Fruit fly (Drosophila melanogaster) whole organism, pupa: ENCODE data around the gene H15.

Experiments used
- CG10348 ChIP-seq: fragments of 200-800 bp; sonication (Bioruptor generic); IDR thresholded peaks from 2 replicates; pipeline ENCODE4 v1.3.6; 2022; ENCODE audit warnings: missing biosample characterization, missing genetic modification characterization
- CG12605 ChIP-seq: fragments of 200-800 bp; sonication (Bioruptor generic); IDR thresholded peaks from 2 replicates; pipeline ENCODE4 v1.3.6; 2022; ENCODE audit warnings: missing biosample characterization, missing genetic modification characterization
- CG13204 ChIP-seq: fragments of 200-800 bp; sonication (Bioruptor generic); optimal IDR thresholded peaks from 2 replicates; lab custom pipeline; 2018; ENCODE audit warnings: missing biosample characterization, mild to moderate bottlenecking, missing genetic modification characterization, moderate library complexity
- CG14655 ChIP-seq: fragments of 200-800 bp; sonication (Bioruptor generic); optimal IDR thresholded peaks from 3 replicates; lab custom pipeline; 2017; ENCODE audit warnings: mild to moderate bottlenecking, missing biosample characterization, missing genetic modification reagents, missing genetic modification characterization
- CG15710 ChIP-seq: fragments of 200-800 bp; sonication (Bioruptor generic); optimal IDR thresholded peaks from 2 replicates; lab custom pipeline; 2018; ENCODE audit warnings: missing biosample characterization, mild to moderate bottlenecking, missing genetic modification characterization, moderate library complexity
- CG17806 ChIP-seq: fragments of 200-800 bp; sonication (Bioruptor generic); optimal IDR thresholded peaks from 2 replicates; lab custom pipeline; 2018; ENCODE audit warnings: missing biosample characterization, mild to moderate bottlenecking, missing genetic modification characterization, moderate library complexity
- CG32121 ChIP-seq: fragments of 200-800 bp; sonication (Bioruptor generic); IDR thresholded peaks from 2 replicates; pipeline ENCODE4 v1.3.6; 2022; ENCODE audit warnings: missing biosample characterization, missing genetic modification characterization
- CG34367 ChIP-seq: fragments of 200-800 bp; sonication (Bioruptor generic); optimal IDR thresholded peaks from 2 replicates; lab custom pipeline; 2018; ENCODE audit warnings: missing biosample characterization, mild to moderate bottlenecking, missing genetic modification characterization
- CG4496 ChIP-seq: fragments of 200-800 bp; sonication (Bioruptor generic); IDR thresholded peaks from 3 replicates; pipeline ENCODE4 v1.3.6; 2022; ENCODE audit warnings: missing biosample characterization, missing genetic modification characterization
- CG8159 ChIP-seq: fragments of 200-800 bp; sonication (Bioruptor generic); optimal IDR thresholded peaks from 3 replicates; lab custom pipeline; 2018; ENCODE audit warnings: missing biosample characterization, mild to moderate bottlenecking, missing genetic modification characterization, moderate library complexity
- CG8301 ChIP-seq: fragments of 200-800 bp; sonication (Bioruptor generic); optimal IDR thresholded peaks from 2 replicates; lab custom pipeline; 2018; ENCODE audit warnings: missing biosample characterization, mild to moderate bottlenecking, missing genetic modification characterization
- CG9948 ChIP-seq: fragments of 200-800 bp; sonication (Bioruptor generic); optimal IDR thresholded peaks from 2 replicates; lab custom pipeline; 2018; ENCODE audit warnings: missing biosample characterization, mild to moderate bottlenecking, missing genetic modification characterization, moderate library complexity
- D1 ChIP-seq: fragments of 200-800 bp; sonication (Bioruptor generic); optimal IDR thresholded peaks from 2 replicates; lab custom pipeline; 2018; ENCODE audit warnings: missing biosample characterization, mild to moderate bottlenecking, missing genetic modification characterization, moderate library complexity
- EcR ChIP-seq: fragments of 200-800 bp; sonication (Bioruptor generic); optimal IDR thresholded peaks from 3 replicates; lab custom pipeline; 2019; ENCODE audit warnings: missing biosample characterization, missing genetic modification characterization, mild to moderate bottlenecking, moderate library complexity, missing genetic modification reagents
- Ets98B ChIP-seq: fragments of 200-800 bp; sonication (Bioruptor generic); IDR thresholded peaks from 2 replicates; pipeline ENCODE4 v1.3.6; 2022; ENCODE audit warnings: missing biosample characterization, missing genetic modification characterization
- Pif1A ChIP-seq: fragments of 200-800 bp; sonication (Bioruptor generic); optimal IDR thresholded peaks from 3 replicates; lab custom pipeline; 2016; ENCODE audit warnings: missing biosample characterization, missing genetic modification characterization
- Pif1B ChIP-seq: fragments of 200-800 bp; sonication (Bioruptor generic); optimal IDR thresholded peaks from 3 replicates; lab custom pipeline; 2016; ENCODE audit warnings: missing biosample characterization, missing genetic modification characterization
- Snoo ChIP-seq: fragments of 200-800 bp; sonication (Bioruptor generic); optimal IDR thresholded peaks from 3 replicates; lab custom pipeline; 2017; ENCODE audit warnings: missing biosample characterization, mild to moderate bottlenecking, missing genetic modification characterization, inconsistent platforms
- fd96Ca ChIP-seq: fragments of 200-800 bp; sonication (Bioruptor generic); IDR thresholded peaks from 3 replicates; pipeline ENCODE4 v1.3.6; 2022; ENCODE audit warnings: missing biosample characterization, missing genetic modification characterization
- gl ChIP-seq: fragments of 200-800 bp; sonication (Bioruptor generic); optimal IDR thresholded peaks from 2 replicates; lab custom pipeline; 2018; ENCODE audit warnings: missing biosample characterization, mild to moderate bottlenecking, missing genetic modification characterization
- rn ChIP-seq: fragments of 200-800 bp; sonication (Bioruptor generic); IDR thresholded peaks from 2 replicates; pipeline ENCODE4 v1.3.6; 2022; ENCODE audit warnings: missing biosample characterization, missing genetic modification characterization

H15 gene

dm6 chr2L:5453077-5453476 is 49.0 kb downstream of the H15 start:
- TF ChIP-seq CG32121 (GFP tag; lab: Robert Waterston, UW): no peak
- TF ChIP-seq CG9948 (tag; lab: Kevin White, UChicago): no peak
- no peak for TF ChIP-seq Ets98B (GFP tag; lab: Robert Waterston, UW)
- TF ChIP-seq fd96Ca (GFP tag; lab: Robert Waterston, UW): no peak
- TF ChIP-seq D1 (tag; lab: Kevin White, UChicago): no peak
- no peak for TF ChIP-seq CG15710 (tag; lab: Kevin White, UChicago)
- no peak for TF ChIP-seq Snoo (tag; lab: Kevin White, UChicago)
- no peak for TF ChIP-seq rn
- no peak for TF ChIP-seq CG8159 (tag; lab: Kevin White, UChicago)
- TF ChIP-seq EcR (GFP tag; lab: Kevin White, UChicago): no peak
- TF ChIP-seq CG14655: no peak
- TF ChIP-seq gl (tag; lab: Kevin White, UChicago): no peak

- TF ChIP-seq D1 (tag; lab: Kevin White, UChicago) (no peak), CG8301 (tag; lab: Kevin White, UChicago) (no peak), CG32121 (GFP tag; lab: Robert Waterston, UW) (no peak), CG12605 (GFP tag; lab: Robert Waterston, UW) (no peak), rn (no peak), CG10348 (no peak), Snoo (tag; lab: Kevin White, UChicago) (no peak), Pif1B (GFP tag; lab: Kevin White, UChicago) (no peak), CG4496 (GFP tag; lab: Robert Waterston, UW) (no peak), CG9948 (tag; lab: Kevin White, UChicago) (no peak), CG17806 (tag; lab: Kevin White, UChicago) (no peak), Ets98B (GFP tag; lab: Robert Waterston, UW) (no peak), EcR (GFP tag; lab: Kevin White, UChicago) (no peak), CG34367 (tag; lab: Kevin White, UChicago) (no peak), CG8159 (tag; lab: Kevin White, UChicago) (no peak)
Observed at dm6 chr2L:5459740-5460287, 55.7 kb downstream of the H15 start.

dm6 chr2L:5460907-5461723 is 57.0 kb downstream of the H15 start, which contains the start of gene mid:
Gene mid (plus strand): TSS chr2L:5461639.
- TF ChIP-seq CG10348 (no peak), D1 (tag; lab: Kevin White, UChicago) (no peak), CG12605 (GFP tag; lab: Robert Waterston, UW) (no peak), CG32121 (GFP tag; lab: Robert Waterston, UW) (peak; percentile 22; the same call in 1 of the 2 replicates), CG13204 (GFP tag; lab: Kevin White, UChicago) (no peak), CG8301 (tag; lab: Kevin White, UChicago) (no peak), fd96Ca (GFP tag; lab: Robert Waterston, UW) (0 out of 3 replicates have a peak, but pooled peaks have one; percentile 5), CG14655 (no peak), CG8159 (tag; lab: Kevin White, UChicago) (no peak), CG15710 (tag; lab: Kevin White, UChicago) (peak; percentile 31), CG34367 (tag; lab: Kevin White, UChicago) (no peak), EcR (GFP tag; lab: Kevin White, UChicago) (no peak), gl (tag; lab: Kevin White, UChicago) (no peak), Pif1A (GFP tag; lab: Kevin White, UChicago) (peak; percentile 14), Snoo (tag; lab: Kevin White, UChicago) (peak; percentile 25), rn (no peak), Pif1B (GFP tag; lab: Kevin White, UChicago) (no peak)

DNA sequence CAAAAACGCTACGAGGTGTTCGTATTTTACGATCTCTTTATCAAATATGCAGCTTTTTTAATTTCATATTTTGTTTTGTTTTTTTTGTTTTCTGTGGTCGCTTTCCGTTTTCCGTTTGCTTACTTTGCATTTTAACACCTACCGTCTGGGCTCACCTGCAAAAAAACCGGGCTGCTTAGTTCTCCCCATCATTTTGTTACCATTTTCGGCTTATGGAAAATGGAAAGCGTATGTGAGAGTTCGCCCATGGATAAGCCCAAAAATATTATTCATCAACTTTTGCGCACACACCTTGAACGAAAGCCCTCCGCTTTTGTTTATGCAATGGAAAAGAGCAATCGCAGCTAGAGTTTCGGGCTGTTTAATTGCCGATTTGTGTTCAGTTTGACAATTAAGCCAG is 58.9 kb downstream of the H15 start:
- TF ChIP-seq gl (tag; lab: Kevin White, UChicago) (no peak), Pif1A (GFP tag; lab: Kevin White, UChicago) (no peak), D1 (tag; lab: Kevin White, UChicago) (no peak), rn (no peak), CG13204 (GFP tag; lab: Kevin White, UChicago) (no peak), CG32121 (GFP tag; lab: Robert Waterston, UW) (no peak), Pif1B (GFP tag; lab: Kevin White, UChicago) (no peak), fd96Ca (GFP tag; lab: Robert Waterston, UW) (no peak), CG9948 (tag; lab: Kevin White, UChicago) (no peak), CG34367 (tag; lab: Kevin White, UChicago) (no peak), CG8301 (tag; lab: Kevin White, UChicago) (no peak), EcR (GFP tag; lab: Kevin White, UChicago) (no peak), CG10348 (no peak), CG17806 (tag; lab: Kevin White, UChicago) (no peak), CG14655 (no peak), Snoo (tag; lab: Kevin White, UChicago) (no peak), CG12605 (GFP tag; lab: Robert Waterston, UW) (no peak)
